Fruit fly (Drosophila melanogaster) whole organism, pupa: Measurements from ENCODE around the gene CG13454.

Experiments used
- CG10348 ChIP-seq: fragments of 200-800 bp; sonication (Bioruptor generic); IDR thresholded peaks from 2 replicates; pipeline ENCODE4 v1.3.6; 2022; ENCODE audit warnings: missing biosample characterization, missing genetic modification characterization
- CG15710 ChIP-seq: fragments of 200-800 bp; sonication (Bioruptor generic); optimal IDR thresholded peaks from 2 replicates; lab custom pipeline; 2018; ENCODE audit warnings: missing biosample characterization, mild to moderate bottlenecking, missing genetic modification characterization, moderate library complexity
- CG34367 ChIP-seq: fragments of 200-800 bp; sonication (Bioruptor generic); optimal IDR thresholded peaks from 2 replicates; lab custom pipeline; 2018; ENCODE audit warnings: missing biosample characterization, mild to moderate bottlenecking, missing genetic modification characterization
- CG9948 ChIP-seq: fragments of 200-800 bp; sonication (Bioruptor generic); optimal IDR thresholded peaks from 2 replicates; lab custom pipeline; 2018; ENCODE audit warnings: missing biosample characterization, mild to moderate bottlenecking, missing genetic modification characterization, moderate library complexity
- Snoo ChIP-seq: fragments of 200-800 bp; sonication (Bioruptor generic); optimal IDR thresholded peaks from 3 replicates; lab custom pipeline; 2017; ENCODE audit warnings: missing biosample characterization, mild to moderate bottlenecking, missing genetic modification characterization, inconsistent platforms

DNA sequence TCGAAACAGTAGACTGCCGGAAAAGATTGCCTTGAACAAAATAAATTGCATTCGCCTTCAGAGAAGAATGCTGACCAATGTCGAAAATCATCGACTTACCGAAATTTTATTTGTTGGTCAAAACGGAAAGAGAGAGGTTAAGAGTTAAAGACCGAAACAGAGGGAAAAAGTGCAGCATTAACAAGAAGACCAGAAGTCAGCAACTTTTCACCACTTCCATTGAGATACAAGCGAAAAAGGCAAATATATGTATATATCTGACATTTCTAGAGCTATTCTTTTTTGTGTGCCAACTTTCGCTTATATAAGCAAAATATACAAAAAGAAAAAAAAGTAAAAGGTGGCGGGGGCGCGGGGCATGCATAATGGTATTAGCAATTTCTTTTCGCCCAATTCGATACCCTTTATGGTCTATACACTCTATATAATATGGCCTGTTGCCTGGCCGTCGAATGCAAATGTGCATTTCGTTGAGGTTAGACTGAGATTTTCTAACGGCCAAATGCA, 23.1 kb upstream of the CG13454 start:
- no peak for TF ChIP-seq CG34367 (tag; lab: Kevin White, UChicago)
- no peak for TF ChIP-seq CG15710
- TF ChIP-seq CG10348 (GFP tag; lab: Robert Waterston, UW) = no peak
- no peak for TF ChIP-seq CG9948 (tag; lab: Kevin White, UChicago)
- TF ChIP-seq Snoo (tag; lab: Kevin White, UChicago) = no peak
